Fruit fly (Drosophila melanogaster): ENCODE results near the gene CG34291.

DNA sequence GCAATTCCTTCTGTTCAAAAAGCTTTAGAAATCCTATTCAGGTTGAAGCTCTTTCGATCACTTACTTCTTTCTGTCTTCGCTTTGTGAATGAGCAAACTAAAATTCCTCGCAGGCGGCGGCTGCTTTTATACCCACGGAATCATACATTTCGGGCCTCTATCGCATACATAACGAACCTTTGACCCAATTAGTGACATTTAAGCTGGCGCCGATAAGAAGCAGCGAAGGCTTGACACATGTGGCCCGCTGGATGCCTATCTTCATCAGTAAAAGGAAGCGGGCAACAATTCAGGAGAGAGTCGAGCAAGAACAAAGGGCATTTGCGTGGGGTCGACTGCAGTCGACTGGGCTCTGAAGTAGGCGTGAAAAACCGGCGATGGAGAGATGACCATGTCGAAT lies at the start of gene CG34291:
- TF ChIP-seq ttk (optimal IDR thresholded peaks at IDR 0.05) (no peak), h (optimal IDR thresholded peaks at IDR 0.05) (no peak)
